Fruit fly (Drosophila melanogaster): ENCODE results near the gene Epg5.

DNA sequence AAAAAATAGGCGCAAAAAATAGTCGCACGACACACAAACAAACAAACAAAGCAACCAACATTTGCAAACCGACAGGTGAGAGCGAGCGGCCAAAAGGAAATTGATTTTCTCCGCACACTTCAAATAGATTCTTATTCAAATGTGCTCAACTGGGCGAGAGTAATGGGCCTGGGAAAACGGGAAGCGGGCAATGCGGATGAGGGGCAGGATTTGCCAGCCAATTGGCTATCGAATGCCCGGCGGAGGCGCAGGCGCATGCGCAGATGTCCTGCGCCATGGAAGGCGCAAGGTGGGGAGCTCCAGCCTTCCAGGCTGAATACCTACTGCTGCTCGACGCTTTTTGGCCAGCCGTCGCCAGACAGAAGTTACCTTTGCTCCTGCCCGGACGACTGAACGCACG, 53.5 kb downstream of the Epg5 start, which contains the start of the genes ChAT and VAChT:
- TF ChIP-seq Hr78 (GFP tag; optimal IDR thresholded peaks at IDR 0.05) (no peak), usp (GFP tag; optimal IDR thresholded peaks at IDR 0.05) (no peak), lola (GFP tag; optimal IDR thresholded peaks at IDR 0.05) (no peak), rgr (GFP tag; optimal IDR thresholded peaks at IDR 0.05) (no peak), N (GFP tag; optimal IDR thresholded peaks at IDR 0.05) (no peak), Vsx2 (GFP tag; optimal IDR thresholded peaks at IDR 0.05; ENCODE audit: partially characterized antibody) (no peak), HLH106 (tag; optimal IDR thresholded peaks at IDR 0.05) (no peak), dsf (GFP tag; optimal IDR thresholded peaks at IDR 0.05; ENCODE audit: borderline replicate concordance) (no peak)

Data from whole organism, wandering third instar larva.